Worm (Caenorhabditis elegans): ENCODE results near the gene twk-45.
"Not testable (repeated sequence)": the region's sequence is repeated elsewhere in the genome, so short reads cannot be mapped to it uniquely, and the experiment has no call there.

Gene twk-45

ce11 chrIII:2801800-2802515, at the start of gene twk-45, which contains the start of gene Y71H2AM.25:
TSS of gene twk-45 (minus strand) at chrIII:2801900.
TSS of gene Y71H2AM.25 (plus strand) at chrIII:2802465.
- TF ChIP-seq nhr-129 (tag; optimal IDR thresholded peaks at IDR 0.05) (no peak), skn-1 (tag; optimal IDR thresholded peaks at IDR 0.05) (no peak), ztf-4 (tag; optimal IDR thresholded peaks at IDR 0.05) (no peak), mbf-1 (tag; optimal IDR thresholded peaks at IDR 0.05) (no peak), crh-2 (tag; optimal IDR thresholded peaks at IDR 0.05) (no peak), unc-62 (GFP tag; optimal IDR thresholded peaks at IDR 0.05) (no peak), nhr-23 (tag; optimal IDR thresholded peaks at IDR 0.05) (no peak)

- TF ChIP-seq nhr-77, nhr-11, ZK546.5 (tag; optimal IDR thresholded peaks at IDR 0.05): not testable (repeated sequence)
These were observed 45.0 kb upstream of the twk-45 start, which contains the start of gene H34I24.1 for ce11 chrIII:2846747-2847146. TSS of gene H34I24.1 (plus strand) at chrIII:2847047.

DNA sequence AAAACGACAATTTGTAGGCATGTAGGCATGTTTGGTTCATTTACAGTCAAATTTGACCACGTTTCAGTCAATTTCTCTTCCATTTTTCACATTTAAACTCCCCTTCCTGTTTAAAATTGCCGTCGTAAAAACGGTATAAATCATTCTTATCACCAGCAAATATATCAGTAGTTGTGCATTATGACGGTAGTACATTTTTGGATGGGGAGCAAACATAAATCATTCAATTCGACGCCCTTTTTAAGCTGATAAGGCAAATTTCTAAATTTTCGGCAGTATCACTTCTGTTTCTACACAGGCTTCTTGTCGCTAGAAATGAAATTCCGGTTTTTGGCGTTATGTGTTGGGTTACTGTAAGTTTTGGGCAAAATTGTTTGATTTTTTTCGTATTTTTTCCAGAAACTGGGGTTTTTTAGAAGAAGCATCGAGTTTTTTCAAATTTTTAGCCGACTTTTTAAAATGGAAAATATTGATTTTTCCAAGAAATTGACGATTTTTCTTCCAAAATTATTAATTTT, 40.2 kb upstream of the twk-45 start, which contains the start of gene H34I24.2:
TSS of gene H34I24.2 (plus strand) at position 189 of the 518 bp plus-strand sequence.
- no peak for TF ChIP-seq ama-1 (optimal IDR thresholded peaks at IDR 0.05)
- TF ChIP-seq fos-1 (tag; optimal IDR thresholded peaks at IDR 0.05), result peak; percentile 20

ce11 chrIII:2840877-2841540, 39.3 kb upstream of the twk-45 start, which contains the start of gene Y71H2AR.2:
TSS of gene Y71H2AR.2 (minus strand) at chrIII:2840927.
- TF ChIP-seq peb-1 (tag; optimal IDR thresholded peaks at IDR 0.05), result no peak
- no peak for TF ChIP-seq unc-62 (GFP tag; optimal IDR thresholded peaks at IDR 0.05)
- TF ChIP-seq C34F6.9 (tag; optimal IDR thresholded peaks at IDR 0.05), result no peak
- no peak for TF ChIP-seq sma-3 (GFP tag; optimal IDR thresholded peaks at IDR 0.05)
- no peak for TF ChIP-seq mdl-1 (tag; optimal IDR thresholded peaks at IDR 0.05)
- no peak for TF ChIP-seq mbf-1 (tag; optimal IDR thresholded peaks at IDR 0.05)
- no peak for TF ChIP-seq nhr-12 (tag; optimal IDR thresholded peaks at IDR 0.05)
- TF ChIP-seq sem-4 (tag; optimal IDR thresholded peaks at IDR 0.05), result no peak
- no peak for TF ChIP-seq egl-27 (tag; optimal IDR thresholded peaks at IDR 0.05)
- no peak for TF ChIP-seq ceh-16 (tag; optimal IDR thresholded peaks at IDR 0.05)
- no peak for TF ChIP-seq nhr-25 (tag; optimal IDR thresholded peaks at IDR 0.05)
- no peak for TF ChIP-seq unc-39 (tag; optimal IDR thresholded peaks at IDR 0.05)
- no peak for TF ChIP-seq lin-13 (GFP tag; optimal IDR thresholded peaks at IDR 0.05)
- TF ChIP-seq nhr-11 (tag; optimal IDR thresholded peaks at IDR 0.05), result no peak
- no peak for TF ChIP-seq gmeb-1 (tag; optimal IDR thresholded peaks at IDR 0.05)
- TF ChIP-seq lsy-2 (tag; optimal IDR thresholded peaks at IDR 0.05), result no peak
- TF ChIP-seq lin-11 (tag; optimal IDR thresholded peaks at IDR 0.05), result no peak
- TF ChIP-seq alr-1 (tag; optimal IDR thresholded peaks at IDR 0.05), result no peak

DNA sequence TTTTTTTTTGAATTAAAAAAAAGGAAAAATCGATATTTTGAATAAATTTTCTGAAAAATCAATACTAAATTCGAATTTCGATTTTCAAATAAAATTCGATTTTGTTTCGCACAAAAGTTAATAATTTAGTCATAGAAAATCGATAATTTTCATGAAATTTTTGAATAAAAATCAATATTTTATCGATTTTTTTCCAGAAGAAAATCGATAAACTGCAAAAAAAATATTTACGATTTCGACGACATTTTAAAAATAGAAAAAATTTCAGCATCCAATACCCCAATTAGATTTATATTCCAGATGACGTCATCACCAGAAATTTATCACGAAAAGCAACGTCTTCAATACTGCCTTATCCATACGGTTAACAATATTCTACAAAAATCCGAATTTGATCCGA, 34.6 kb upstream of the twk-45 start, which contains the start of gene josd-1:
TSS of gene josd-1 (plus strand) at position 301 of the 400 bp plus-strand sequence.
- TF ChIP-seq ztf-1 (GFP tag; conservative IDR thresholded peaks at IDR 0.05) (no peak), mab-5 (tag; optimal IDR thresholded peaks at IDR 0.05) (no peak), gmeb-1 (tag; optimal IDR thresholded peaks at IDR 0.05) (no peak), ztf-4 (tag; optimal IDR thresholded peaks at IDR 0.05) (no peak), nhr-6 (tag; optimal IDR thresholded peaks at IDR 0.05) (no peak), zag-1 (tag; optimal IDR thresholded peaks at IDR 0.05) (no peak), mbf-1 (tag; optimal IDR thresholded peaks at IDR 0.05) (no peak), aly-2 (tag; optimal IDR thresholded peaks at IDR 0.05) (no peak), ZK546.5 (tag; optimal IDR thresholded peaks at IDR 0.05) (no peak), unc-62 (GFP tag; optimal IDR thresholded peaks at IDR 0.05) (no peak), nhr-11 (tag; optimal IDR thresholded peaks at IDR 0.05) (no peak), crh-2 (tag; optimal IDR thresholded peaks at IDR 0.05) (no peak), nhr-12 (tag; optimal IDR thresholded peaks at IDR 0.05) (no peak), sma-9 (GFP tag; optimal IDR thresholded peaks at IDR 0.05) (no peak), sma-9 (tag; optimal IDR thresholded peaks at IDR 0.05) (no peak), Y55F3AM.14 (GFP tag; optimal IDR thresholded peaks at IDR 0.05) (no peak), unc-55 (GFP tag; optimal IDR thresholded peaks at IDR 0.05) (no peak), ztf-11 (tag; optimal IDR thresholded peaks at IDR 0.05) (no peak), sma-3 (GFP tag; optimal IDR thresholded peaks at IDR 0.05) (no peak), unc-39 (tag; optimal IDR thresholded peaks at IDR 0.05) (no peak), lsy-2 (tag; optimal IDR thresholded peaks at IDR 0.05) (no peak)

Data from whole organism, L2 larva.